Worm (Caenorhabditis elegans): ENCODE measurements around the gene rgs-11.

Gene rgs-11

DNA sequence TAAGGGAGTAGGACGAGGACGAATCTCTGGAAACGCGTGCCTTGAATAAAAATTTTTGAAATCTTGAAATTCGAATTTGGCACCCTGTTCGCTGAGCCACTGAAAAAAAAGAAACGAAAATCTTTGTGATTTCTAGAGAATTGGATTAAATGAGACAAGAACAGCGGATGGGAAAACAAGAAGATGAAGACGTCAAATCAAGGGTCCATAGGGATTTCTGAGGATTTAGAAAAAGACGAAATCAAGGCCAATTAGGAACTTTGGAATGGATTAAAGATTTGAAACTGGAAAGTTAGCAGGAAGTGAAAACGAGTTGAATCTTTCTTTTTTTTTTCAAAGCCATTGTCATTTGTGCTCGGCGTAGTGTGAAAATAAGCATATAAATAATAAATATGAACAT lies 9.8 kb upstream of the rgs-11 start, which contains the start of gene pag-3:
TSS of gene pag-3 (minus strand) at position 101 of the 400 bp plus-strand sequence.
- TF ChIP-seq attf-5 (GFP tag; optimal IDR thresholded peaks at IDR 0.05) (no peak), Y53F4B.3 (GFP tag; IDR thresholded peaks at IDR 0.05) (no peak), cebp-2 (GFP tag; IDR thresholded peaks at IDR 0.05) (no peak)

DNA sequence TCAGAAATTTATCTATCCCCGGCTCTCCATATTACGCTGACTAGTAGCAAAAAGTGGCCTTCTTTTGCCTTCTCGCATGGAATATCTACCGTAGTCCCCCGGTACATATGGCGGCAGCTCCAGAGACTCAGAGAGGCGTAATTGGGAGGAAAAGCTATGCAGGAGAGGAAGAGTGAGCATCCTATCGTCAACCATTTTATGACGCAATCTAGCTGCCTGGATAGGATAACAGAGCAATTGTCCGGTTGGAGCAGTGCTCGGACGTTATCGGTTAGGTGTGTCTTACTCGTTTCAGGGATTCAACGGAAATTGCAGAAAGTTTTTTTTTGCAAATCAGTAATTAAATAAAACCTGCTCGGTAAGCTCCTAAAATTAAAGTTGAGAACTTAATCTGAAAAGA lies 7.2 kb upstream of the rgs-11 start:
- no peak for TF ChIP-seq mes-4 (tag; optimal IDR thresholded peaks at IDR 0.05)
- TF ChIP-seq ZK185.1 (tag; optimal IDR thresholded peaks at IDR 0.05; ENCODE audit: poor library complexity, severe bottlenecking), result no peak

- TF ChIP-seq ets-4 (GFP tag; optimal IDR thresholded peaks at IDR 0.05) (no peak), lin-26 (GFP tag; IDR thresholded peaks at IDR 0.05) (no peak), B0336.3 (GFP tag; IDR thresholded peaks at IDR 0.05) (no peak), Y79H2A.3 (GFP tag; conservative IDR thresholded peaks at IDR 0.05) (no peak), hrde-1 (tag; optimal IDR thresholded peaks at IDR 0.05; ENCODE audit: borderline replicate concordance) (no peak), ZK185.1 (tag; optimal IDR thresholded peaks at IDR 0.05; ENCODE audit: poor library complexity, severe bottlenecking) (no peak), B0035.1 (tag; optimal IDR thresholded peaks at IDR 0.05) (no peak), Y95B8A.8 (GFP tag; IDR thresholded peaks at IDR 0.05) (no peak), chd-7 (tag; optimal IDR thresholded peaks at IDR 0.05) (no peak), F49E8.2 (tag; optimal IDR thresholded peaks at IDR 0.05; ENCODE audit: insufficient read depth) (no peak), dpff-1 (tag; optimal IDR thresholded peaks at IDR 0.05) (no peak), B0261.1 (tag; optimal IDR thresholded peaks at IDR 0.05) (no peak), ceh-100 (GFP tag; IDR thresholded peaks at IDR 0.05) (no peak), mcd-1 (GFP tag; IDR thresholded peaks at IDR 0.05) (no peak), sdz-38 (tag; optimal IDR thresholded peaks at IDR 0.05) (no peak), hmg-1.2 (GFP tag; IDR thresholded peaks at IDR 0.05) (no peak), ceh-58 (GFP tag; IDR thresholded peaks at IDR 0.05) (no peak), egrh-3 (GFP tag; IDR thresholded peaks at IDR 0.05) (no peak)
Measured at ce11 chrX:14958401-14958800, 6.0 kb upstream of the rgs-11 start.

DNA sequence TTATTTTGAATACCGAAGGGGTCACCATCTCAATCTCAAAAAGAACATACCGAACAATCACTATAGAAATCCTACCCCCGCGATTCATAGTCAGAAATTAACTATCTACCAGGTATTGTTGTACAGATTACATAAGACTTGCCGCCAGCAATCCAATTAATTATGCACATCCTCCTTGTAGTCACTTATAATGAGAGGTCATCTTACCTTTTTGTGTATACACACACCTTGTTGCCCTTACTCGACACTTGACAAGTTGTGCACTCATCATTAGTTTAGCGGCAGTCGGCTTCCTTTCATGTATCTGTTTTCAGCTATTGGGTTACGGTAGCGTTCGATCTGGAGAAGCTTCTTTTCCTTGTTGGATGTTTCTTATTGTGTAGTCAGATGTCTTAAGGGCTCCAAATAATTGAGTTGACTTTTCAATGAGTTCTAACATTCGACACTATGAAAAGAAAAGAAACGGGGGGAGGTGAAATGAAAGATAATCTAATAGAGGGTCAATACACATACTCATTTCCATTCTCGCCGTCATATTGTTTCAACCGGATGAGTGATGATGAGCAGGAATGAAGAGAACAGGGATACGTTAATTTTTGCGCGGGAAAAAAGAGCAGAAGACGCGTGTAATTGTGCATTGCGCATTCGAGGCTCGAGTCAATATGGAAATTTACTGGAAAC lies 4.8 kb upstream of the rgs-11 start:
- TF ChIP-seq chd-7 (tag; optimal IDR thresholded peaks at IDR 0.05), result no peak
- no peak for TF ChIP-seq lin-54 (GFP tag; optimal IDR thresholded peaks at IDR 0.05)
- no peak for TF ChIP-seq snpc-3.4 (tag; optimal IDR thresholded peaks at IDR 0.05)

DNA sequence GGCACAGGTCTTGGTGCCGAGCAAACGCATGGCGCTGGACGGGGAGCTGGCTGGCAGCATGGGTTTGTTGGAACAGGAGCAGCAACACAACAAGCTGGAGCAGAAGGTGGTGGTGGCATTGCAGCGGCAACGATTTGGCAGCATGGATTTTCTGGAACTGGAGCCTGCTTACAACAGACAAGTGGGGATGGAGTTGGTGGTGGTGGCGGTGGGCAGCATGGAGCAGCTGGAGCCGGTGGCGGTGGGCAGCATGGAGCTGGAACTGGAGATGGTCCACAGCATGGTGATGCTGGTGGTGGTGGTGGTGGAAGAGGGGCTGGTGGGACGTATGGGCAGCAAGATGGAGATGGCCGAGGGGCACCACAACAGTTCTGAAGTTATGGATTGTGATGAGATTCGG lies 3.5 kb upstream of the rgs-11 start:
- TF ChIP-seq F37B4.10 (GFP tag; IDR thresholded peaks at IDR 0.05) (no peak), dpff-1 (tag; optimal IDR thresholded peaks at IDR 0.05) (no peak), nhr-80 (tag; optimal IDR thresholded peaks at IDR 0.05) (no peak), dpl-1 (GFP tag; optimal IDR thresholded peaks at IDR 0.05) (no peak), zfh-2 (GFP tag; conservative IDR thresholded peaks at IDR 0.05) (peak; percentile 90), B0336.3 (GFP tag; IDR thresholded peaks at IDR 0.05) (no peak), pbrm-1 (GFP tag; IDR thresholded peaks at IDR 0.05) (no peak), egrh-3 (GFP tag; IDR thresholded peaks at IDR 0.05) (peak; percentile 76), lin-40 (tag; optimal IDR thresholded peaks at IDR 0.05) (no peak), ama-1 (optimal IDR thresholded peaks at IDR 0.05) (no peak), ama-1 (GFP tag; optimal IDR thresholded peaks at IDR 0.05) (no peak), die-1 (tag; optimal IDR thresholded peaks at IDR 0.05) (no peak), sptf-2 (GFP tag; optimal IDR thresholded peaks at IDR 0.05) (no peak), hmg-20 (GFP tag; IDR thresholded peaks at IDR 0.05) (no peak), F57A8.1 (GFP tag; optimal IDR thresholded peaks at IDR 0.05) (no peak), zim-3 (tag; optimal IDR thresholded peaks at IDR 0.05) (no peak), athp-1 (tag; optimal IDR thresholded peaks at IDR 0.05) (no peak), F23B12.7 (tag; optimal IDR thresholded peaks at IDR 0.05; ENCODE audit: insufficient read depth) (no peak), hrde-1 (tag; optimal IDR thresholded peaks at IDR 0.05; ENCODE audit: borderline replicate concordance) (no peak), mcd-1 (GFP tag; IDR thresholded peaks at IDR 0.05) (0 out of 2 replicates have a peak, but pooled peaks have one; percentile 12)

Measured in whole organism, young adult.